Fruit fly (Drosophila melanogaster): ENCODE data around the gene CG13887.

CG13887 gene

DNA sequence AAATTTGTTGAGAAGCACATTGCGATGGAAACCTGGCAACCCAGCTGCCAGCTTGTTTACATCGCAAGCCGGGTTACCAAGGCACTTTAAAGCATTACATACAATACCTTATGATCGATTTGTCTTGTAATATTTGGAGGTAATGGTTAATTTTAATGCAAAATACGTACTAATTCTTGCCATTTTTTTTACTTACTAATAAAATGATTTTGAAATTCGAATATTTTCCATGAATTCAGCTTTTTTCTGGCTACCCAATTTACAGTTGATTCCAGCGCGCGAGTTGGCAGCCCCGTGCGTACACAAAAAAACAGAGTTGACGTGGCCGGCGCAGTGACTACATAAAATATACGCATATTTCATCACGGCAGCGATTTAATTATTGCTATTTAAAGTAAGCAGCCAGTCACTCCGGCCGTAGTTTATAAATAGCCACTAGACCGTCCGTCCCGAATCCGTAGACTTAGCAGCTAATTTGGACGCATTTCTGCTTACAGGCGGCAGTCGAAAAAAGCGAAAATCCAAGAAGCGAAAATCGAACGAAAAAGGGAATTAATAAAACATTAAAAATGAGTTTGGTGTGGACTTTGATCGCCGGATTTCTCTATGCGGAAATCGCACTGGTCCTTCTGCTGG, at the start of gene CG13887, which contains the start of gene CG13901:
Gene CG13887, plus strand, starts transcription at position 310 of the 636 bp plus-strand sequence.
Gene CG13901, minus strand, starts transcription at position 270 of the 636 bp plus-strand sequence.
- peak; percentile 13 for TF ChIP-seq h (optimal IDR thresholded peaks at IDR 0.05)
- no peak for TF ChIP-seq ttk (optimal IDR thresholded peaks at IDR 0.05)
- TF ChIP-seq Sin3A (optimal IDR thresholded peaks at IDR 0.05), result no peak

DNA sequence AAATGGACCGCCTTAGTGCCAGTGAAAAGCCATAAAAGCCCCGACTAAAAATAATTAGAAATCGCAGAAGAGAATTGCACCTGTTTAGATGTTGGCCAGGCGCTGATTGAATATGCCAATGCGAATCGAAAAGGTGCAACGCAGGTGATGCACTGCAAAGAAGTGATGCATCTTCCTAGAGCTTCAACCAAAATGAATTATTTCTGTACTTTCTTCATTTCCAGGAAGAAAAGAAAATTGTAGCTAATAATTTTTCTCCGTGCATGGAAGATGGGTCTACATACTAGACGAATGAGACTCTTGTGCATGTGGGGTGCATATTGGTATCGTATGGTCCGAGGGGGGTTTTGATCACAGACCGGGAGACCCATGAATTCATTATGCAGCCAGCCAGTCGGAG, 48.7 kb upstream of the CG13887 start:
- TF ChIP-seq h (optimal IDR thresholded peaks at IDR 0.05) (no peak), Sin3A (optimal IDR thresholded peaks at IDR 0.05) (no peak), psq (optimal IDR thresholded peaks at IDR 0.05) (no peak), insv (optimal IDR thresholded peaks at IDR 0.05) (no peak), Myc (optimal IDR thresholded peaks at IDR 0.05) (no peak)

DNA sequence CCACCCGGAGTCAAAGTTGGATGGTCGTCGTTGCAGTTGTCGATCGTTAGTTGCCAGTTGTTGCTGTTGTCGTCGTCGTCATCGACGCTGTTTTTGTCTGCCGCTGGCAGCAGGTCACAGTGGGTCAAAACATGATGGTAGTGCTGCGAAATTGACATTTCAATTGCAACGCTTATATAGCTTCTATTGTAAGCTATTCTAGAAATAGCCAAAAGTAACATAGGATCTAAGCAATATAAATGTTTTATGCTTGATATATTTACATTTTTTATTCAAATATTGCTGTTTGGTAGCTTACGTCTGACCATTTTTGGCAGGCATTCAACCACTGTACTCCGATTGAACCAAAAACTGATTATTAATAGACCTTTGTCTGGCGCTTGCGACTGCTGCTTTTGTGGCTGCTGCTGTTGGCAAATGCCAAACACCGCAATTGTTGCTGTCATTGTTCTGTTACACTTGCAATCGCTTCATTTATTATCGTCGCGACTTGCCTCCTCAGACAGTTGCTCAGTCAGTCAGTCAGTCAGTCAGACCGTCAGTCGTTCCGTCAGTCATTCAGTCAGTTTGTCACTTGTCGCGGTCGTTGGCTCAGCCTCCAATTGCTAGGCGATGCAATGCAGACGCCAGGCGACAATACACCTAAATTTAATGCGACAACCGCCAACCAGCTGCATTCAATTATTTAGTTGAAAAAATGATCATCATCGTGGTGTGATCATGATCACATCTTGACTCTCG, 46.2 kb upstream of the CG13887 start:
- no peak for TF ChIP-seq insv (optimal IDR thresholded peaks at IDR 0.05)
- TF ChIP-seq Sin3A (optimal IDR thresholded peaks at IDR 0.05), result no peak
- no peak for TF ChIP-seq h (optimal IDR thresholded peaks at IDR 0.05)
- TF ChIP-seq psq (optimal IDR thresholded peaks at IDR 0.05), result no peak
- no peak for TF ChIP-seq ttk (optimal IDR thresholded peaks at IDR 0.05)
- no peak for TF ChIP-seq Myc (optimal IDR thresholded peaks at IDR 0.05)

DNA sequence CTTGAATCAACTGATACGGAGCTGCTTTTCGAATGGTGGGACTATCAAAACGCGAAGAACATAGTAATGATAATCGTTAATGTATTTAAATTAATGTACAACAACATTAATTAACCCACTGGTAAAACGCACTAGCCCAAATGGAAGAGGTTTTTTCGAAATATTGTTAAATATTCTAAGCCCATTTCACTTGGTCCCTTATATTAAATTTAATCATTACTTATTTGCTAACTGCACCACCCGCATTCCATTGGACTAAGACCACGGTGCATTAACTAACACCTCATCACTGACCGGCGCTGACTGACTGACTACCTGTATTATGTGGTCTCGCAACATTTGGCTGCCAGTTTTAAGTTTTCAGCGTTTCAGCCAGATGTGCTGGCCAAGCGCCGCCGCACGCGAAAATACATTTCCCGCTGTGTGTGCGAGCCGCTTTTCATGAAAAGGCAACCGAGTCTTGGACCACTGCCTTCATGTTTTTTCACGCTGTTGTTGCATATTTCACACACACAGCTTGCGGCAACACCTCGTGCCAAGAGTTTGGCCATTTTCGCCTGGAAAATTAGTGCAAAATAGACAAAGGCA, 43.8 kb upstream of the CG13887 start:
- no peak for TF ChIP-seq ttk (optimal IDR thresholded peaks at IDR 0.05)
- TF ChIP-seq psq (optimal IDR thresholded peaks at IDR 0.05), result no peak
- TF ChIP-seq Sin3A (optimal IDR thresholded peaks at IDR 0.05), result no peak

dm6 chr3L:794462-794861, 43.2 kb upstream of the CG13887 start:
- TF ChIP-seq Sin3A (optimal IDR thresholded peaks at IDR 0.05), result no peak
- TF ChIP-seq h (optimal IDR thresholded peaks at IDR 0.05), result no peak
- TF ChIP-seq ttk (optimal IDR thresholded peaks at IDR 0.05), result no peak
- no peak for TF ChIP-seq insv (optimal IDR thresholded peaks at IDR 0.05)
- no peak for TF ChIP-seq Myc (optimal IDR thresholded peaks at IDR 0.05)
- no peak for TF ChIP-seq psq (optimal IDR thresholded peaks at IDR 0.05)

- TF ChIP-seq Myc (optimal IDR thresholded peaks at IDR 0.05) (no peak), ttk (optimal IDR thresholded peaks at IDR 0.05) (no peak), Sin3A (optimal IDR thresholded peaks at IDR 0.05) (no peak), psq (optimal IDR thresholded peaks at IDR 0.05) (no peak), insv (optimal IDR thresholded peaks at IDR 0.05) (no peak), h (optimal IDR thresholded peaks at IDR 0.05) (no peak)
Observed at dm6 chr3L:795001-795400, 42.7 kb upstream of the CG13887 start.

dm6 chr3L:796926-797802, 40.5 kb upstream of the CG13887 start:
- TF ChIP-seq ttk (optimal IDR thresholded peaks at IDR 0.05) (no peak), insv (optimal IDR thresholded peaks at IDR 0.05) (no peak)

dm6 chr3L:799837-800513, 37.7 kb upstream of the CG13887 start:
- TF ChIP-seq Myc (optimal IDR thresholded peaks at IDR 0.05) (no peak), h (optimal IDR thresholded peaks at IDR 0.05) (no peak), Sin3A (optimal IDR thresholded peaks at IDR 0.05) (no peak), ttk (optimal IDR thresholded peaks at IDR 0.05) (no peak), psq (optimal IDR thresholded peaks at IDR 0.05) (no peak), insv (optimal IDR thresholded peaks at IDR 0.05) (no peak)

DNA sequence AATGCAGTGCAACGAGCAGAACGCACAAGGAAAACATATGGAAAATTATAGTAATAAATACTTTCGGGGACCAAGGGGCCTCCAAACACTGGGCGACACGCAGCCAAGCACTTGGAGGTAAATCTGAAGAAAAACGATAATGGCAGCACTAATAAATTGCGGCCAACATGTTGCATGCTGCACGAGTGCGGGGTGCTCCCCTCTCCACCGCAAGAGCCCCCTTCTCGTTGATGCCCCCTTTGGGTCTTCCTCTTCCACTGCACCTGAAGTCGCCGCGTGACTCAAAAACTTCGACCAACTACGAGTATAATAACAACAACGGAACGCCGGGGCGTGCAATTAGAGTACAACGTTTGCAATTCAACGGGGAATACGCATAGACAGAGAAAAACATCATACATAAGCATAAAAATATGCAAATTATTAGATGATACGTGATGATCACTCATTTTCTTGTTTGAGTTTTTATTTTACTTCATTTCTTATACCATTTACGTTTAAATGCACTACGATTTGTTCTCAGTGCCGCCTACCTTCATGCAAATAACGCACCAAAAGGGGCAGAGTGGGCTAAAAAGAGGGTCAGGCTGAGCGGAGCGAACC, 35.7 kb upstream of the CG13887 start:
- no peak for TF ChIP-seq Myc (optimal IDR thresholded peaks at IDR 0.05)
- TF ChIP-seq insv (optimal IDR thresholded peaks at IDR 0.05), result no peak
- TF ChIP-seq Sin3A (optimal IDR thresholded peaks at IDR 0.05), result no peak
- no peak for TF ChIP-seq h (optimal IDR thresholded peaks at IDR 0.05)
- no peak for TF ChIP-seq ttk (optimal IDR thresholded peaks at IDR 0.05)
- TF ChIP-seq psq (optimal IDR thresholded peaks at IDR 0.05), result no peak

- TF ChIP-seq h (optimal IDR thresholded peaks at IDR 0.05), result no peak
Observed at dm6 chr3L:802700-803273, 34.9 kb upstream of the CG13887 start.

DNA sequence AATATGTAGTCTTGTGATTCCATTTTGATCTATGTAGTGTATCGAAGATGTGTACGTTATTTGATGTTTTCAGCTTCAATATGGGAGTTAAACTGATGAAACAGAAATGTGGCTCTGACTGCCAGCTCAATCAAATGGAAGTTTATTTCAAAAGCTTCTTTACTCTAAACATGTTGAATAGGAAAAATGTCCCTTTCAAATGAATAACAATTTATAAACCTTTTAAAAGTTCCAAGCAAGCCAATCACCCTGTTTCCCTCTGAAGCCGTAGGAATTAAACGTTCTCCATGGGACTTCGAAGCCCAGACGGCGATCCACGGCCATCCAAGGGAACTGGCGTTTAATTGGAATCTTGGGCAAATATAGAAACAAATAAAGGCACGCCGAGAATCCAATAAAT, 33.7 kb upstream of the CG13887 start, which contains the start of gene CG13898:
Gene CG13898, minus strand, starts transcription at position 101 of the 400 bp plus-strand sequence.
- TF ChIP-seq h (optimal IDR thresholded peaks at IDR 0.05) (no peak), insv (optimal IDR thresholded peaks at IDR 0.05) (no peak), psq (optimal IDR thresholded peaks at IDR 0.05) (no peak), ttk (optimal IDR thresholded peaks at IDR 0.05) (no peak)

Data from Kc167 (cell line).